Fruit fly (Drosophila melanogaster): ENCODE measurements around the gene eIF3a.
A peak's percentile ranks its signal among the peaks of the same experiment; 100 is the strongest.

The eIF3a gene

DNA sequence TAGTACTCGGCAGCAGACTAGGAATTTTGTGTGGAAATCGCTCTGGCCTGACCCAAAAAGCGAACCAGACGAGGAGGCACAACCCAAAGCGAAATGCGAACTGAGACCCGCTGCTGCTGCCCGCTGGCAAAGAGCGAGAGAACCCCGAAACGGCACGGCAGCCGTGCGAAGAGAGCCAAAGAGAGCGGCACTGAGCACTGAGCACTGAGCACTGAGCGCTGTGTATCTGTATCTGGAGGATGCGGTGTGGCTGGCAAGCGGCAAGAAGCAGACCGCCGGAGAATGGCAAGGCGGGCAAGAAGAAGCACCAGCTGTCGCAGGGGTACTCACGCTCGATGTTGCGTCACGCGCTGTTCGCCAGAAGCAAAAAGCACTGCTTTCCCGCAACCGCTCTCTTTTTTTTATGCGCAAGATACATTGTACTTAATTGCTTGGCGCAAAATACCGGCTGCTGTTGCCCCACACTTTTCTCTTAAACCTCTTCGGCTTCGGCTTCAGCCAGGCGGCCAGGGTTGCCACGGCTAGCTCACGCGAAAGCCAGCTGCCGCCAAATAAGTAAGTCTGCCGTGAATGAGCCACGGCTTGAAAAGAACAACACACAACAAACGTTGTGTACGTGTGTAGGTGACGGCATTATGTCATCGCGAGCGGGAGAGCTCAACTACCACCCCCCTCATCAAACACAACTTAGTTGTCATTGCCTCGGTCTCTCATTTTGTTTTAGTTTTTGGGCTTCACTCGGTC is 19.7 kb upstream of the eIF3a start:
- no peak for TF ChIP-seq noc (tag; optimal IDR thresholded peaks at IDR 0.05)

DNA sequence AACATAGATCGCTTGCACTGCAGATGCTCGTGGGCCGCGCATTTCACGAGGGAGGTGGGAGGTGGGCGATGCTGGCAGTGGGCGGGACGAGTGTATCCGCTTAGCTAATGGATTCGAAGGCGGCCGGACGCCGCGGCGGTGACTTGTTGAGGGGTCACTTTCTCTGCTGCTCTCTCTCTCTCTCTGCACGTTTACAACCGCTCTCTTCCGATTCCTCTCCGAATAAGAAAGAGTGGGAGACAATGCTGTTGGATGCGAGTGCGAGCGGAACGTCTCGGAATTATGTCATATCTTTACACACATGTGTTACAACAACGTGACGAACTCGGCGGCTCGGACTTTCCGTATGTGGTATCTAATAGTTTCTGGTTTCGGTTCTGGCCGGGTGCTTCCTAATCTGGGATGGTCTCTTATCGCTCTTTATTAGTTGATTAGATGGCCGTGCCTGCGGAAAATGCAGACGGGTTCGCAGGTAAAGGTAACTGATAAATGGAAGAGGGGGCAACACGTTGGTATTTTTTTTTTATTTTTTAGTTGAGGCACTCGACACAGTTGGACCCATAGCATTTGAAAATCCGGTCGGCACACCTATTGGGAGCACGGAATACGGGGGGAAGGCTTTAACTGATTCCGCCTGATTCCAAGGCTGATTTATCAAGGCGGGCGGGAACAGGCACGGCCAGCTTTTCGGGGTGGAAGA is 18.8 kb upstream of the eIF3a start:
- no peak for TF ChIP-seq noc (tag; optimal IDR thresholded peaks at IDR 0.05)

DNA sequence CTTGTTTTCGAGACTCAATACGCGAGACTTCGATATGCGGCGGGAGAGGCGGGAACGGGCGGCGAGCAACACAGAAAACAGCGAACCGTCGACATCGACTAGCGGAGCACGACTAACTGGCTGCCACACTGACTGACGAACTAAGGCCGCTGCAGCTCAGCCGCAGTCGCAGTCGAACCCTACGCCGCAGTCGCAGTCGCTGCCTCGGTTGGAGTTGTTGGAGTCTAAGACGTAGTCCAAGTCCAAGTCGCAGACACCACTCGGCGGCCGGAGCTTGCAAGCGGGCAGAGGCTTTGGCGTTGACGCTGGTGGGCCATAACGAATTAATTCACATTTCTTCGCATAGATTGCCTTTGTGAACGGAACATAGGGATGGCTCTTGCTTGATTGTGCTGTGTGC is 17.0 kb upstream of the eIF3a start:
- TF ChIP-seq noc (tag; optimal IDR thresholded peaks at IDR 0.05), result no peak

DNA sequence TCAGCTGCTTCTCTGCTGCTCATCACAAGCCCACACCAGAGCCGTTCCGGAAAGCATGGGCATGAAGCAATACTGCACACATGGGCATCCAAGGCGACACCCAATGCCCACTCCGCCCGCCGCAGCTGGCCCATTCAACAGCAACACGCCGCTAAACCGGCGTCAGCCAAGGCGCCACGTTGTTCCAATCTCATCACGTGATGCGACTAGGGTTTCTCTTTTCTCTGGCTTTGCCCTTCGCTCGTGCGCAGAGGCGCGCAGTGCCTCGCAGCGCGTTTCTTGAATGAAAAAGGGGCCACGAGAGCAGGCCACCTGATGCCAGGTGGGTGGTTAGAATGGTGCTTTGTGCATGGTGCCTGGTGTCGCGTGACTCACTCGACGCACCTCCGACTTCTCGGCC is 15.6 kb upstream of the eIF3a start:
- no peak for TF ChIP-seq noc (tag; optimal IDR thresholded peaks at IDR 0.05)

DNA sequence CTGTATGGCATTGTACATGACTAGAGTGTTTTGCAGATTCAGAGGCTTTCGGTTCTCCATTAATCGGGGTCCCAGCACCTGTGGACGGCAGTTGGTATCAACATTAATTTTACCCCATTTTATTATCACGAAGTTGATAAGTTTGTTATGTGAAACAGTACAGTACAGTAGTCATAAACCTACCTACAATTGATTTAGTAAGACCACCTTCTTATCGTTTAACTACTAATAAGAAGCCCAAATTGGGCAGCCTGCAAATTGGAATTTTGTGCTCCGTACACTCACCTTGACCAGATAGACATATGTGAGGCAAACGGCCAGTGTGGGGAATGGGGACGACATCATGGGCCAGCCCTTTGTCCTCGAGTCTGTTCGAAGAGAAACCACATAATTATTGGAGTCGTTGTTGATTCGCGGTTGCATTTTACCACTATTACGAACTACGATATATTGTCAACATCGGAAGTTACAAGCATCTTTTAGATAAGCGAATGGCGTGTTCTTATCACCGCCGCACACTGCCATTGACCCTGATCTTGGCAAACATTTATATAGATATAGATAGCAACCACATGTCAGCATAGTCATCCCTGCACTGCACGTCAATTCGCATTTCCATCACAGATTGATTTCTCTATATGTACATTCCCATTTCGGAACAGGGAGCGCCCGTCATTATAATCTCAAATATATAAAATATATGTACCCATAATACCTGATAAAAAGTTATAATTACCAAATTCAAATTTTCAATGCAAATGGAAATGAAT is 12.9 kb upstream of the eIF3a start:
- TF ChIP-seq noc (tag; optimal IDR thresholded peaks at IDR 0.05), result no peak

DNA sequence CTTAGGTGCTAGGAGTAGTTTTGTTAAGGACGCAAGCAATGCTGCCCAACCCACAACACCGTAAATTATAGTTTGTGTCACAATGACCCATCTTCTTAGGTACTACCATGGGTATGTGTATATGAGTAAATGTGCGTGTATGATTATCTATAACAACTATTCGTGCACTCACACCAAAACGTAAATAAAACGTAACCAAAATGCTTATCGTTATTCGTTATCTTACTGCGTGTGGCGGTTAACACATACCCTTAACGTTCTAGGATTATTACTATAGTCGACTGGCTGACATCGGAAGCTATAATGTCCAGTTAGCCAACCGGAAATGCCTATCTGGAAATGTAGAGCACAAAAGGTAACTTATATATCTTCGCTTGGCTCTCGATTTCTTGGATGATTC is 11.4 kb upstream of the eIF3a start:
- TF ChIP-seq noc (tag; optimal IDR thresholded peaks at IDR 0.05), result no peak

DNA sequence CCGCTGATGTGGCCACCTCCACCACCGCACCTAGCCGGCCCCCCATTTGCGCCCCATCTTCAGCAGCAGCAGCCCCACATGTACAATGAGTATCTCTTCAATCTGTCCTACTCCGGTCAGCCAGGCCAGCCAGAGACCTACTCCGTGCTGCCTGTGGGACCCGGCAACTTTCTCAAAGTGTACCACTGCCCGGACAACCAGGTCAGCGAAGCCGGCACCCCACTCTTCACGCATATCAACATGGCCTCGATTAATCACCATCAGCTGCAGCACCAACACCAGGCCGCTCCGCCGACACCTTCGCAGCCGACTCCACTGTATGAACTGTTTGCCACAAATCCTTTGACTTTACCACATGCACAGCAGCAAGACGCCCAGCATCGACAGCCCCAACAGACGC is 4.1 kb upstream of the eIF3a start:
- TF ChIP-seq noc (tag; optimal IDR thresholded peaks at IDR 0.05), result no peak

DNA sequence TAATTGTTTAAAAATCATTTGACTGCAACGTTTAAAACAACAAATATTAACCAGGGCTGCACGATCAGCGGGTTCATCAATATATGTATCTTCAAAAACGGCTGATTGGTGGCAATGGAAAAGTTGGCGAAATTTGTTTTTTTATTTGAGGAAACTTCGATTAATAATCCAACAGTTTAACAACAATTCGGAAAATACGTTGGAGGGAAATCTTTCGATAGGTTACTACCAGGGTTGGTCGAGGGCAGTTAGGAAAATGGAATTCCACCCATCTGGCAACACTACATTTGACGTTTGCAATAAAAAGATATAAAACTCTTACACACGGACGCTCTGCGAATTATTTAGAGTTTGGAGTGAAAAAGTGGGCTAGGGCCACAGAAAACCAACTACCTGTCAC is 3.4 kb upstream of the eIF3a start, which contains the start of the genes Lipt2 and CG14650:
TSS of gene Lipt2 (minus strand) at position 217 of the 400 bp plus-strand sequence.
TSS of gene CG14650 (plus strand) at position 275 of the 400 bp plus-strand sequence.
- no peak for TF ChIP-seq noc (tag; optimal IDR thresholded peaks at IDR 0.05)

DNA sequence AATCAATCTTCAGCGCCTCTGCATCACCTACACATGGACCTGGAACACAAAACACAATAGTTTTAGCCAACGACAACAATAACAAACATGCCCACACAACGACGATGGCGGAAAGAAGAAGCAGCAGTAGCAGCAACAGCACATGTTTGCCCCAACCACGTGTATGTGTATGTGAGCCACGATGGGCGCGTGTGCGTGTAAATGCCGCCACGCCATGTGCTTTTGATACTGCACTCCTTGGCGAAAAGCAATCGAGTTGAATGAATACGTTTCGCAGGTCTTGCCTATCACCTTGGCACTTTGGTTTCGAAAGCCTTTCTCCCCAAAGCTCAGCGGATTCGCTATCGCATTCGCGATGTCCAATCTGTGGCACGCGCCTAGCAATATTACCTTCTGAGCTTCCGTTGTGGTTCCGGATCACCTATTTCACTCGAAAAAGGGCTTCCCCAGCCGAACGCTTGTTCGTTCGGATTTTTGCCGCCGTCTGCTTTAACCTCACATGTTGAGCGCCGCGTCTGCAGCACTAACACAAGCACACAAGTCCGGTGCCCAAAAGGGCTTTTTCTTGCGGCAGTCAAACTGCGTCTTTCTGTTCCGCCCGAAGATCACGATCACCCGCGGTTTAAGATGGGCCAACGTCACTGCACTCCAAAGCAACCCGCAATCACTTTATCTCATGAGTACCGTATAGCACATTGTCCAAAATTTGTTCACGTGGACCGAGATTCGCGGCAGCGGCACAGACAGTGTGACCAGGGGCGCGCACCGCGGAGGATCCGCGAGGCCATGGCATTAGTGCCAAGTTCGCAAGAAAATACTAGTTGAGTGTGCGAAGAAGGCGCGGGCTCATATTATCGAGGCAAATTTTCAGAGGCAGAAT is 4.9 kb downstream of the eIF3a start, which contains the start of gene srl:
TSS of gene srl (minus strand) at position 751 of the 880 bp plus-strand sequence.
- no peak for TF ChIP-seq noc (tag; optimal IDR thresholded peaks at IDR 0.05)

DNA sequence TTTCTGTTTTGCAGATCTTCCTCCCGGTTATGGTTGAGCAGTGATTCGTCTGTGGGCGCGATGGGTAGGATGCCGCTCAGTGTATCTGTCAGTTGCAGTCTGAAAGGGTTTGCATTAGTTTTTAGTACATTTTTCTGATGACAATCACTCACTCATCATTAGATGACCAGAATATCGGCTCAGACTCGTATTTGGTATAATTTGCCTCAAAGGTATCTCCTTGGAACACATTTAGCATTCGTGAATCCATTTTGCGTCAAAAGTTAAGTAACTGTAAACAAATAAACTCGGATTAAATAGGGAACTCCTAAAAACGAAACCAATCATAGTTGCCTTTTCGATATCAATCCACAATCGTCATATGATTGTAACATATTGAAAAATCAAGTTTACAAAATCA is 7.0 kb downstream of the eIF3a start, which contains the start of gene CG31525:
TSS of gene CG31525 (plus strand) at position 301 of the 400 bp plus-strand sequence.
- no peak for TF ChIP-seq noc (tag; optimal IDR thresholded peaks at IDR 0.05)

DNA sequence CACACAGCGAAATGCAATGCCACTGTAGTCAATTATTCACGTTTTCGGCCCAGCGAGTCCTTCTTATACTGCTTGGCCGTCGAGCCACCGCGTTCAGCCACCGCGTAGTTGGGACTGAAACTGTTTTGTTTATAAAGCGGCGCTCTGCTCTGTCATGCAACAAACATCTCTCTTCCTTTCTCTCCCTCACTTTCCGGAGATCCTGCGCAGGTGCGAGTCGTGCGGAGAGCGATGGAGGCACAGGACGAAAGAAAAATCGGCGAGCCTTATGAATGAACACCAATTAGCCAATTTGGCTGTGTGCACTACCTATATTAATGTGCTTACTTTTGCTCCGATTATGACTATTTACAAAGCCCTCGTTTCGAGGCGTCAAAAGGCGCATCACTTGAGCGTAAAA is 14.2 kb downstream of the eIF3a start, which contains the start of gene CG32944:
TSS of gene CG32944 (minus strand) at position 97 of the 400 bp plus-strand sequence.
- no peak for TF ChIP-seq noc (tag; optimal IDR thresholded peaks at IDR 0.05)

DNA sequence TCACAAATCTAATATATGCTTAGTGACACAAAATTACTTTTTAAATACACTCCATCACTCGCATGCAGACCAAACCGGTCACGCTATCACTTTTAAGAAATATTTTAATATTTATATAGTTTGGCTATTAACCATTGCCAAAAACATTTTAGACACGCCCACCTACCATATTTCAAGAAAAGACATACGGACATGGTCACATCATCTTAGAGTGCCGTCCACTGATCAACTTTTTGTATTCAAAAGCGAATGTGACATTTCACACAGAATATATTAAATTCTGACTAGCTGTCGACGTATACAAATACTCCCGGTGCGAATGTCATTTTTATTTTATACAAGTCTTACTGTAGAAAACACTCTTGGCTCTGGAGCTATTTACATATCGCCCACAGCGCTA is 17.6 kb downstream of the eIF3a start, which contains the start of gene CG31528:
TSS of gene CG31528 (plus strand) at position 301 of the 400 bp plus-strand sequence.
- no peak for TF ChIP-seq noc (tag; optimal IDR thresholded peaks at IDR 0.05)

DNA sequence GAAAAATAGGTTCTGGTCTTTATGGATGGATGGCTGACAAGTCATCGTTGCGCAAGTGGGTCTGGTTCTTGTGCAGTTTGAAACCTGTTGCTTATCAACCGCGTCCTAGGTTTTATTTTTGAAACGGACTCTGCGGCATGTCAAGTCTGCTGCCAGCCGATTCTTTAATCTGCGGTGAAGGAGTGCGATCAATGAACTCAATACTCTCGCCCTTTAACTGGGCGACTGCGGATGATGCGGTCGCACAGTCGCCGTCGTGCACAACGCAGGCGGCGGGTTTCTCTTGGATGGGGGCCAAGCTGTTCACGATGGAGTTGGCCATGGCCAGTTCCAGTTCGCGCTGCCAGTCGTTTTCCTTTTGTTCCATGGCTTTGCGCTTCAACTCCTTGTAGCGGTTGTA is 26.4 kb downstream of the eIF3a start:
- no peak for TF ChIP-seq noc (tag; optimal IDR thresholded peaks at IDR 0.05)

DNA sequence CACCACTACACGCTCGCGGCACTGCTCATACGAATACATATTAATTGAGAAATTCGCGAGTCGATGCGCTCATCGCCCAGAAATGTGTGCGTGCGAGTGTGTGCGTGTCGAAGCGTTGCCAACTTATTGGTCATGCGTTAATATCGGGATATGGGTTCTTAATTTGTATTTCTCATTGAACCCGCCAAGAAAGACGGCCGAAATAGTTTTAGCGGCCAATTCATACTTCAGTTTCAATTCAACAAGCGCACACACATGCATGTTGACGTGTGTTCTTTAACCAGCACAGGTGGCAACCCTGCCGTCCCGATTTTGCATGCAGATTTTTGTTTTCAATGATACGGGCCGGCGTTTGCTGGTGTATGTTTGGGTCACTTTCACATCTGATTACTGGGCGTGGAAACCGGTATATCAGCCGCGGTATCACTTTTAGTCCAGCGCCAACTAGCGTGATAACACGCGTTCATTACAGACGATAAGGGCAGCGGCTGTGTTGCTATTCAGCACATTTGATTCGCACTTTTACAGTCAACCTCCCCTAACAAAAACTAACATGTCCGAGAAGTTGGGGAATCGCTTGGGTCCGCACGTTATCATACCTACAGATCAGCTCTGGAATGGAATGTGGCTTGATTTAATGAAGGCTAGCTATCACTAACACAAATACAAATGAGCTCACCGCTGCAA is 29.8 kb downstream of the eIF3a start:
- TF ChIP-seq noc (tag; optimal IDR thresholded peaks at IDR 0.05), result peak; percentile 87
